Fruit fly (Drosophila melanogaster): ENCODE results near the gene stx.

dm6 chrX:10734763-10735681 is 9.7 kb downstream of the stx start:
- TF ChIP-seq lola (GFP tag; optimal IDR thresholded peaks at IDR 0.05) (no peak), sv (GFP tag; optimal IDR thresholded peaks at IDR 0.05) (no peak), GATAd (GFP tag; optimal IDR thresholded peaks at IDR 0.05) (no peak), Abd-B (GFP tag; optimal IDR thresholded peaks at IDR 0.05) (no peak), Hr78 (GFP tag; optimal IDR thresholded peaks at IDR 0.05) (no peak)

All from whole organism, wandering third instar larva.